Worm (Caenorhabditis elegans) whole organism, midembryonic: ENCODE results near the gene let-721.

Experiments
- T22C8.4 ChIP-seq: fragments of 200-800 bp; sonication (Bioruptor generic); IDR thresholded peaks from 2 replicates; pipeline ENCODE4 v1.3.6; 2022; ENCODE audit warnings: missing genetic modification characterization, missing compliant biosample characterization
- cog-1 ChIP-seq: sonication (generic microtip); optimal IDR thresholded peaks from 2 replicates; lab custom pipeline; 2016; ENCODE audit warnings: missing genetic modification characterization, missing compliant biosample characterization
- flt-1 ChIP-seq: fragments of 200-800 bp; sonication (Bioruptor generic); IDR thresholded peaks from 2 replicates; pipeline ENCODE4 v1.3.6; 2022; ENCODE audit warnings: missing genetic modification characterization, missing compliant biosample characterization
- klf-2 ChIP-seq: fragments of 200-800 bp; sonication (Bioruptor generic); conservative IDR thresholded peaks from 2 replicates; pipeline ENCODE4 v1.3.6; 2022; ENCODE audit warnings: missing genetic modification reagents, missing genetic modification characterization, missing compliant biosample characterization
- med-1 ChIP-seq: sonication (generic microtip); optimal IDR thresholded peaks from 2 replicates; lab custom pipeline; 2017; ENCODE audit warnings: missing genetic modification characterization, mild to moderate bottlenecking, missing compliant biosample characterization, antibody characterized with exemption, missing genetic modification reagents; ENCODE audit not compliant: insufficient read depth
- ref-1 ChIP-seq: fragments of 200-800 bp; sonication (Bioruptor generic); conservative IDR thresholded peaks from 2 replicates; pipeline ENCODE4 v1.3.6; 2022; ENCODE audit warnings: missing genetic modification reagents, missing genetic modification characterization, missing compliant biosample characterization
- tab-1 ChIP-seq: fragments of 200-800 bp; sonication (Bioruptor generic); IDR thresholded peaks from 2 replicates; pipeline ENCODE4 v1.3.6; 2022; ENCODE audit warnings: missing genetic modification characterization, missing compliant biosample characterization
- ztf-23 ChIP-seq: fragments of 200-800 bp; sonication (Bioruptor generic); IDR thresholded peaks from 2 replicates; pipeline ENCODE4 v1.3.6; 2022; ENCODE audit warnings: missing genetic modification reagents, missing genetic modification characterization, missing compliant biosample characterization
- ztf-29 ChIP-seq: fragments of 200-800 bp; sonication (Bioruptor generic); IDR thresholded peaks from 2 replicates; pipeline ENCODE4 v1.3.6; 2022; ENCODE audit warnings: missing genetic modification reagents, missing genetic modification characterization, missing compliant biosample characterization

ce11 chrIII:6430834-6431233 lies 15.9 kb downstream of the let-721 start, which contains the start of gene popl-1:
- TF ChIP-seq flt-1 (GFP tag; lab: Robert Waterston, UW) (no peak), med-1 (GFP tag; lab: Kevin White, UChicago) (no peak), klf-2 (no peak), T22C8.4 (GFP tag; lab: Robert Waterston, UW) (no peak), ref-1 (GFP tag; lab: Robert Waterston, UW) (no peak), tab-1 (GFP tag; lab: Robert Waterston, UW) (no peak), cog-1 (no peak), ztf-23 (GFP tag; lab: Robert Waterston, UW) (no peak), ztf-29 (GFP tag; lab: Robert Waterston, UW) (no peak)
